Worm (Caenorhabditis elegans): ENCODE data around the gene npp-16.

Gene npp-16

DNA sequence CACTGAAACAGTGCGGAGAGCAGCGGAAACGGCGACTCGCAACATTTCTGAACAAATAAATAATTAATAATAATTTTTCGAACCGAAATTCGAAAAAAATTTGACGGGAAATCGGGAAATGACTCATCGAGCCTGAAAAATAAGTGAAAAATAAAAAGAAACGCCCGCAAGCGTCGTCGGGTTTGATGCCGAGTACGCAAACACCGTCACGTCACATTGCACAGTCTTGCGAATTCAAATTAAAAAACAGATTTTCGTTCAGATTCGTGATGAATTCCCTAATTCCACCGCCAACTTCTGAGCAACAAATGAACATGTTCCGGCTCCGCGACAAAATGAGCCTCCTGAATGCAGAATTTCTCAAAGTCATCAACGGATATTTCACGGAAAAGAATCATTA is at the start of gene npp-16, which contains the start of gene ndab-1:
npp-16 (plus strand) TSS at position 263 of the 400 bp plus-strand sequence.
ndab-1 (minus strand) TSS at position 47 of the 400 bp plus-strand sequence.
- peak; percentile 40; the same call in 1 of the 2 replicates for TF ChIP-seq F33H1.4 (GFP tag; IDR thresholded peaks at IDR 0.05)
- no peak for TF ChIP-seq cebp-1 (GFP tag; IDR thresholded peaks at IDR 0.05)
- TF ChIP-seq cebp-1 (tag; optimal IDR thresholded peaks at IDR 0.05): peak; percentile 34
- peak; percentile 2 for TF ChIP-seq attf-5 (GFP tag; optimal IDR thresholded peaks at IDR 0.05)
- TF ChIP-seq hmg-1.2 (GFP tag; IDR thresholded peaks at IDR 0.05): 0 out of 2 replicates have a peak, but pooled peaks have one; percentile 3
- TF ChIP-seq let-607 (tag; optimal IDR thresholded peaks at IDR 0.05): peak in 1 of 2 experiments; percentile 17
- TF ChIP-seq lin-54 (GFP tag; optimal IDR thresholded peaks at IDR 0.05): peak; percentile 45
- no peak for TF ChIP-seq Y53G8AR.9 (GFP tag; conservative IDR thresholded peaks at IDR 0.05)
- peak; percentile 6 for TF ChIP-seq snpc-3.4 (tag; optimal IDR thresholded peaks at IDR 0.05)
- TF ChIP-seq ceh-40 (GFP tag; IDR thresholded peaks at IDR 0.05): no peak
- peak; percentile 48; the same call in 1 of the 2 replicates for TF ChIP-seq madf-6 (GFP tag; IDR thresholded peaks at IDR 0.05)

- TF ChIP-seq nfyb-1 (GFP tag; IDR thresholded peaks at IDR 0.05) (peak; percentile 58; the same call in 1 of the 2 replicates), bed-1 (GFP tag; IDR thresholded peaks at IDR 0.05) (no peak)
Observed at ce11 chrIII:11866127-11866526, 49.6 kb upstream of the npp-16 start.

DNA sequence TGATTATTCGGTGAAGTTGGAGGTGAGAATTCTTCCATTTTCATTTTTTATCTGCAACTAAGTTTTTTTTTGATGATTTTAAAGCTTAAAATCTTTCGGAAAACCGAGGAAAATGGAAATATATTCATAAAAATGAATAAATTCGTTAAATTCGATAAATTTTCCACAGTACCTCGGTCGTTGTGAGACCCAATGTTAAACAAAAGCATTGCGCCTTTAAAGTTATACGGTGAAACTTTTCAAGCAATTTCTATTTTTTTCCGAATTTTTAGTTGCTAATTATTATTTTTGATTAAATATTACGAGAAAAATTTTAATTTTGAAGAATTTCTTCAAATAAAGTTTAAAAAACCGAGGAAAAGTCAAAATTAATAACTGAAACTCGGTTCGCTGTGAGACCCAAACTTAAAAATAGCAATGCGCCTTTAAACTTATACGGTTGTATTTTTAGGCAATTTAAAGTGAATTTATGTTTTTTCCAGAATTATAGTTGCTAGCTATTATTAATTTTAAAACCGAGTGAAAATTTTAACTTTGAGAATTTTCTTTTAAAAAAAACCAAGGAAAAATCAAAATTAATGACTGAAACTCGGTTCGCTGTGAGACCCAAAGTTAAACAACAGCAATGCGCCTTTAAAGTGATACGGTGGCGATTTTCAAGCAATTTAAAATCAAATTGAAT is 46.4 kb upstream of the npp-16 start, which contains the start of gene taf-12:
taf-12 (minus strand) TSS at position 51 of the 682 bp plus-strand sequence.
- TF ChIP-seq lin-35 (GFP tag; optimal IDR thresholded peaks at IDR 0.05): peak in 1 of 3 experiments; percentile 14
- no peak for TF ChIP-seq attf-3 (GFP tag; conservative IDR thresholded peaks at IDR 0.05)
- no peak for TF ChIP-seq F10E7.11 (tag; optimal IDR thresholded peaks at IDR 0.05)
- TF ChIP-seq madf-8 (GFP tag; conservative IDR thresholded peaks at IDR 0.05): peak; percentile 80
- TF ChIP-seq lin-40 (tag; optimal IDR thresholded peaks at IDR 0.05): no peak
- TF ChIP-seq ztf-18 (tag; optimal IDR thresholded peaks at IDR 0.05): no peak
- no peak for TF ChIP-seq egl-44 (GFP tag; IDR thresholded peaks at IDR 0.05)
- TF ChIP-seq nfya-2 (GFP tag; IDR thresholded peaks at IDR 0.05): 0 out of 2 replicates have a peak, but pooled peaks have one; percentile 16
- TF ChIP-seq nhr-179 (tag; optimal IDR thresholded peaks at IDR 0.05): no peak
- no peak for TF ChIP-seq B0261.1 (tag; optimal IDR thresholded peaks at IDR 0.05)
- TF ChIP-seq lin-54 (GFP tag; optimal IDR thresholded peaks at IDR 0.05): peak; percentile 61
- no peak for TF ChIP-seq ceh-40 (GFP tag; IDR thresholded peaks at IDR 0.05)
- TF ChIP-seq ZK185.1 (tag; optimal IDR thresholded peaks at IDR 0.05; ENCODE audit: poor library complexity, severe bottlenecking): no peak
- TF ChIP-seq hmg-1.2 (GFP tag; IDR thresholded peaks at IDR 0.05): 0 out of 2 replicates have a peak, but pooled peaks have one; percentile 15
- TF ChIP-seq F23B12.7 (tag; optimal IDR thresholded peaks at IDR 0.05; ENCODE audit: insufficient read depth): no peak
- no peak for TF ChIP-seq aptf-3 (GFP tag; IDR thresholded peaks at IDR 0.05)
- no peak for TF ChIP-seq egrh-3 (GFP tag; IDR thresholded peaks at IDR 0.05)
- no peak for TF ChIP-seq lir-1 (GFP tag; conservative IDR thresholded peaks at IDR 0.05)
- peak; percentile 100 for TF ChIP-seq xnd-1 (tag; optimal IDR thresholded peaks at IDR 0.05)
- TF ChIP-seq tbp1 (GFP tag; optimal IDR thresholded peaks at IDR 0.05): peak; percentile 31
- no peak for TF ChIP-seq bed-1 (GFP tag; IDR thresholded peaks at IDR 0.05)
- TF ChIP-seq madf-10 (tag; optimal IDR thresholded peaks at IDR 0.05): no peak
- no peak for TF ChIP-seq bed-2 (GFP tag; IDR thresholded peaks at IDR 0.05)
- TF ChIP-seq ceh-91 (GFP tag; IDR thresholded peaks at IDR 0.05): peak; percentile 73
- no peak for TF ChIP-seq T07F8.4 (tag; optimal IDR thresholded peaks at IDR 0.05)
- 0 out of 2 replicates have a peak, but pooled peaks have one; percentile 6 for TF ChIP-seq pbrm-1 (GFP tag; IDR thresholded peaks at IDR 0.05)
- peak; percentile 65 for TF ChIP-seq athp-1 (tag; optimal IDR thresholded peaks at IDR 0.05)
- no peak for TF ChIP-seq let-607 (tag; optimal IDR thresholded peaks at IDR 0.05)
- TF ChIP-seq hsf-1 (GFP tag; IDR thresholded peaks at IDR 0.05): no peak
- TF ChIP-seq ztf-6 (GFP tag; IDR thresholded peaks at IDR 0.05): no peak
- TF ChIP-seq cebp-2 (GFP tag; IDR thresholded peaks at IDR 0.05): no peak
- no peak for TF ChIP-seq snpc-4 (GFP tag; optimal IDR thresholded peaks at IDR 0.05)
- peak in 2 of 4 experiments; percentile 17 to 36 for TF ChIP-seq snpc-4 (tag; optimal IDR thresholded peaks at IDR 0.05)
- TF ChIP-seq snpc-1.3 (tag; optimal IDR thresholded peaks at IDR 0.05; ENCODE audit: insufficient read depth): no peak

All from whole organism, young adult.